Fruit fly (Drosophila melanogaster): ENCODE data around the gene CG9514.

Gene CG9514

DNA sequence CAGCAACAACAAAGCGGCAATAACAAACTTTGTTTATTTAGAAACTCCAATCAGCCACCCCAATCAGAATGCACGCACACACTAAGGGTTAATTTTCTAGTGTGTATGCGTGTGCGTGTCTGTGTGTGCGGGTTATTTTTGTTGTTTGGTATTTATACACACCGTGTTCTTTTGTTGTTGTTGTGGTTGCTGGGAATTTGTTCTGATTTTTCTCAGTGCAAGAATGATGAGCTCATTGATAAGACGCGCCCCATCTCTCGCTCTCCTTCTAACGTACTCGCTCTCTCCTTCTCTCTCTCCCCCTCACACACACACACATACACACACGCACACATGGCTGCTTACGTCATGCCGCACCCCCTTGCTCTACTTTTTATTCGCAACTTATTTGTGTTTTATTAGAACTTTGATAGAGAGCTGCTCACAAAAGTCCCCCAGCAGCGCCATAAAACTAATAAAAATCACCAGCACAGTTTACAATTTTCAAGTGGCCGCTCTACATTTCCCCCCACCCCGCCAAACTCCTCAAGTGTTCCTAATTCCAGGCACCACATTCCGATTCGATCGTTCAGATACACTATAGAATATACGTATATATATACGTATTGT, 56.8 kb downstream of the CG9514 start:
- TF ChIP-seq CG8478 (optimal IDR thresholded peaks at IDR 0.05), result no peak
- TF ChIP-seq EcR (GFP tag; optimal IDR thresholded peaks at IDR 0.05), result no peak
- no peak for TF ChIP-seq pan (optimal IDR thresholded peaks at IDR 0.05)
- TF ChIP-seq Dll (optimal IDR thresholded peaks at IDR 0.05), result no peak
- TF ChIP-seq psq (optimal IDR thresholded peaks at IDR 0.05), result no peak
- no peak for TF ChIP-seq usp (GFP tag; optimal IDR thresholded peaks at IDR 0.05)

DNA sequence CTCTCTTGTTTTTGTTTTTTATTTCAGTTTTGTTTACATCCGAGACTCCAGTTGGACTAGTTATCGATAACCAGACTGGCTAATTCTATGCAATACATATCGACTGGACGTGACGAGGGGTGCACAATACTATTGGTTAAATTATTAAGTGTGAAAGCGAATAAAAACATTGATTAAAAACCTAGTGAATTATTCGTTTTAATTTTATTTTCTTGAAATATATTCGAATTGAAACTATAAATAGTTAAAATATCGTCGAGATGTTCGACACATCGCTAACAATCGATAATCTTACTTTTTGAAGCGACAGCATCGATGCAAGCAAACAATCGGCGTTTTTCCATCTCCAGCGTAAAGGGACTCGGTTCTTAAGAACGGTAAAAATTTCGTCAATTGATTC, 57.6 kb downstream of the CG9514 start, which contains the start of the genes CG32590 and Flo2:
Gene CG32590, minus strand, starts transcription at position 60 of the 400 bp plus-strand sequence.
Gene Flo2, plus strand, starts transcription at position 330 of the 400 bp plus-strand sequence.
- TF ChIP-seq Dll (optimal IDR thresholded peaks at IDR 0.05), result no peak
- TF ChIP-seq pan (optimal IDR thresholded peaks at IDR 0.05), result no peak
- TF ChIP-seq psq (optimal IDR thresholded peaks at IDR 0.05), result no peak
- TF ChIP-seq usp (GFP tag; optimal IDR thresholded peaks at IDR 0.05), result no peak
- no peak for TF ChIP-seq EcR (GFP tag; optimal IDR thresholded peaks at IDR 0.05)
- TF ChIP-seq CG8478 (optimal IDR thresholded peaks at IDR 0.05), result no peak

DNA sequence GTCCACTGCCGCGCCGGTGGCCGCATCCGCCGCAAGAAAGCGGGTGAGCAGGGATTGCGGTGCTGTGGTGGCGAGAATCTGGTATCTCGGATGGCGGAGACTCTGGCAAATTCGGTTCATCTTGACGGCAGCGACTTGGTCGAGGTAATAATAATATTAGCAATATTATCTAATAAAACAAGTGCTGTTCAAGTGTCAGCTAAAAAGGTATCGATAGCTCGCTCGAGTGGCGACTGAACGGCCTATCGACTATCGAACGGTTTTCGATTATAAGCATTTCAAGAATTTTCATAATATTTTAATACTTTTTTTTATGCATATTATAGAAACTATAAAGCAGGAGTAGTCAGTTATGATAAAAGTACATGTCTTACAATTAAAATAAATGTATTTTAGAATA, 58.7 kb downstream of the CG9514 start, which contains the start of gene Grx5:
Gene Grx5, minus strand, starts transcription at position 216 of the 400 bp plus-strand sequence.
- TF ChIP-seq psq (optimal IDR thresholded peaks at IDR 0.05) (no peak), pan (optimal IDR thresholded peaks at IDR 0.05) (no peak), EcR (GFP tag; optimal IDR thresholded peaks at IDR 0.05) (no peak), Dll (optimal IDR thresholded peaks at IDR 0.05) (no peak), CG8478 (optimal IDR thresholded peaks at IDR 0.05) (no peak), usp (GFP tag; optimal IDR thresholded peaks at IDR 0.05) (no peak)

DNA sequence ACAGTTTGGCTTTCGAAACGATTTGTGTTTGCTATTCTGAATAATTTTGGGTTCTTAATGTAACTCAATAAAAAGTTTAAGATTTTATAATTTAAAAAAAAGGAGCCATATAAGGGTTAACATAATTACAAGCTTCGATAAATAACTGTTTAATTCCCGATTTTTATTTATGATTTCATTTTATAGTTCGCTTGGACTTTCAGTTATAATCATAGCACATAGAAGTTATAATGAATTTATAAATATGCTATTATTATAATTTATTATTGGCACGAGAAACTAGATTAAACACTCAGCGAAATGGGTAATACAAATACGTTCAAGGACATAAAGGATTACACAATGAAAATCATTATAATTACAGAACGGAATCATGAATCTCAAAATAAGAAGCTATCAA, 60.3 kb downstream of the CG9514 start, which contains the start of gene CG14410:
Gene CG14410, plus strand, starts transcription at position 301 of the 400 bp plus-strand sequence.
- TF ChIP-seq CG8478 (optimal IDR thresholded peaks at IDR 0.05) (no peak), usp (GFP tag; optimal IDR thresholded peaks at IDR 0.05) (no peak), Dll (optimal IDR thresholded peaks at IDR 0.05) (no peak), EcR (GFP tag; optimal IDR thresholded peaks at IDR 0.05) (no peak), psq (optimal IDR thresholded peaks at IDR 0.05) (no peak), pan (optimal IDR thresholded peaks at IDR 0.05) (no peak)

Data from whole organism.